Worm (Caenorhabditis elegans) whole organism, L4 larva: ENCODE data around the gene let-716.

Source experiments
- D1046.2 ChIP-seq: fragments of 200-800 bp; sonication (Bioruptor generic); IDR thresholded peaks from 2 replicates; pipeline ENCODE4 v1.3.6; 2022; ENCODE audit warnings: missing genetic modification characterization, missing compliant biosample characterization
- F26F4.8 ChIP-seq: fragments of 200-800 bp; sonication (Bioruptor generic); conservative IDR thresholded peaks from 2 replicates; pipeline ENCODE4 v1.3.6; 2022; ENCODE audit warnings: missing genetic modification characterization, missing compliant biosample characterization
- F37D6.2 ChIP-seq: sonication (generic microtip); optimal IDR thresholded peaks from 2 replicates; lab custom pipeline; 2016; ENCODE audit warnings: mild to moderate bottlenecking, missing genetic modification characterization, missing compliant biosample characterization
- T20F7.1 ChIP-seq: fragments of 200-800 bp; sonication (Bioruptor generic); optimal IDR thresholded peaks from 2 replicates; lab custom pipeline; 2018; ENCODE audit warnings: mild to moderate bottlenecking, missing genetic modification characterization, missing compliant biosample characterization
- T26A8.4 ChIP-seq: fragments of 200-800 bp; sonication (Bioruptor generic); IDR thresholded peaks from 2 replicates; pipeline ENCODE4 v1.3.6; 2022; ENCODE audit warnings: missing genetic modification characterization, missing compliant biosample characterization
- Y5F2A.4 ChIP-seq: fragments of 200-800 bp; sonication (Bioruptor generic); optimal IDR thresholded peaks from 2 replicates; lab custom pipeline; 2018; ENCODE audit warnings: mild to moderate bottlenecking, missing genetic modification characterization, missing compliant biosample characterization
- aha-1 ChIP-seq: fragments of 150-350 bp; peaks from one replicate; lab custom pipeline; 2014; ENCODE audit warnings: missing biosample characterization, missing genetic modification characterization
- ama-1 ChIP-seq: fragments of 150-350 bp; optimal IDR thresholded peaks from 2 replicates; lab custom pipeline; 2014; ENCODE audit warnings: inconsistent platforms, mixed read lengths
- arid-1 ChIP-seq: fragments of 200-800 bp; sonication (Bioruptor generic); conservative IDR thresholded peaks from 2 replicates; pipeline ENCODE4 v1.3.6; 2022; ENCODE audit warnings: missing genetic modification reagents, missing genetic modification characterization, missing compliant biosample characterization
- ceh-20 ChIP-seq: fragments of 200-800 bp; sonication (Bioruptor generic); IDR thresholded peaks from 2 replicates; pipeline ENCODE4 v1.3.6; 2022; ENCODE audit warnings: missing genetic modification reagents, missing genetic modification characterization, missing compliant biosample characterization
- ctbp-1 ChIP-seq: fragments of 200-800 bp; sonication (Bioruptor generic); IDR thresholded peaks from 2 replicates; pipeline ENCODE4 v1.3.6; 2022; ENCODE audit warnings: missing genetic modification reagents, missing genetic modification characterization, missing compliant biosample characterization
- daf-16 ChIP-seq, 3 experiments: sonication (generic microtip); optimal IDR thresholded peaks; 2 replicates each; lab custom pipeline; 2016 to 2017; ENCODE audit warnings: missing genetic modification characterization in 3 of 3, missing genetic modification reagents in 3 of 3, mild to moderate bottlenecking in 2 of 3, missing compliant biosample characterization in 2 of 3, missing biosample characterization in 1 of 3, moderate library complexity in 1 of 3
- daf-19 ChIP-seq: fragments of 200-800 bp; sonication (Bioruptor generic); conservative IDR thresholded peaks from 2 replicates; pipeline ENCODE4 v1.3.6; 2022; ENCODE audit warnings: missing genetic modification characterization, missing compliant biosample characterization
- dve-1 ChIP-seq: sonication (generic microtip); optimal IDR thresholded peaks from 2 replicates; lab custom pipeline; 2017; ENCODE audit warnings: antibody characterized with exemption, mild to moderate bottlenecking, missing genetic modification characterization, missing compliant biosample characterization; ENCODE audit not compliant: insufficient read depth
- egl-27 ChIP-seq: sonication (generic microtip); optimal IDR thresholded peaks from 3 replicates; lab custom pipeline; 2017; ENCODE audit warnings: missing biosample characterization, missing genetic modification reagents, missing genetic modification characterization
- egl-43 ChIP-seq: fragments of 200-800 bp; sonication (Bioruptor generic); IDR thresholded peaks from 2 replicates; pipeline ENCODE4 v1.3.6; 2022; ENCODE audit warnings: missing genetic modification reagents, missing genetic modification characterization, missing compliant biosample characterization
- hif-1 ChIP-seq, 2 experiments: sonication (generic microtip); optimal IDR thresholded peaks; 2 replicates each; lab custom pipeline; 2016 to 2017; ENCODE audit warnings: missing compliant biosample characterization in 2 of 2, missing genetic modification characterization in 2 of 2, missing genetic modification reagents in 2 of 2, missing genotype in 2 of 2, mild to moderate bottlenecking in 1 of 2
- hlh-30 ChIP-seq: sonication (generic microtip); optimal IDR thresholded peaks from 2 replicates; lab custom pipeline; 2017; ENCODE audit warnings: antibody characterized with exemption, mild to moderate bottlenecking, missing genetic modification characterization, missing compliant biosample characterization; ENCODE audit not compliant: insufficient read depth
- hmg-1.1 ChIP-seq: fragments of 200-800 bp; sonication (Bioruptor generic); IDR thresholded peaks from 2 replicates; pipeline ENCODE4 v1.3.6; 2022; ENCODE audit warnings: missing genetic modification reagents, missing genetic modification characterization, missing compliant biosample characterization
- jun-1 ChIP-seq: fragments of 150-350 bp; optimal IDR thresholded peaks from 2 replicates; lab custom pipeline; 2014; ENCODE audit warnings: missing biosample characterization, missing genetic modification reagents, missing genetic modification characterization
- lin-1 ChIP-seq: fragments of 200-800 bp; sonication (Bioruptor generic); IDR thresholded peaks from 2 replicates; pipeline ENCODE4 v1.3.6; 2022; ENCODE audit warnings: missing genetic modification reagents, missing genetic modification characterization, missing compliant biosample characterization
- lin-15B ChIP-seq: fragments of 150-350 bp; sonication (generic microtip); optimal IDR thresholded peaks from 3 replicates; lab custom pipeline; 2014; ENCODE audit warnings: missing biosample characterization, missing genetic modification characterization
- lin-29 ChIP-seq: fragments of 200-800 bp; sonication (Bioruptor generic); IDR thresholded peaks from 2 replicates; pipeline ENCODE4 v1.3.6; 2022; ENCODE audit warnings: missing genetic modification reagents, missing genetic modification characterization, missing compliant biosample characterization
- lin-38 ChIP-seq: fragments of 200-800 bp; sonication (Bioruptor generic); IDR thresholded peaks from 2 replicates; pipeline ENCODE4 v1.3.6; 2022; ENCODE audit warnings: missing genetic modification reagents, missing genetic modification characterization, missing compliant biosample characterization
- lsy-2 ChIP-seq, 2 experiments: fragments of 150-350 bp in 1 of 2; sonication (generic microtip) in 1 of 2; optimal IDR thresholded peaks; 2 replicates each; lab custom pipeline; 2014 to 2017; ENCODE audit warnings: missing biosample characterization in 2 of 2, missing genetic modification characterization in 2 of 2
- mdl-1 ChIP-seq, 2 experiments: fragments of 150-350 bp in 1 of 2; sonication (generic microtip) in 1 of 2; optimal IDR thresholded peaks; 2 replicates each; lab custom pipeline; 2014 to 2017; ENCODE audit warnings: missing biosample characterization in 2 of 2, missing genetic modification characterization in 2 of 2
- mdt-29 ChIP-seq: fragments of 200-800 bp; sonication (Bioruptor generic); IDR thresholded peaks from 2 replicates; pipeline ENCODE4 v1.3.6; 2022; ENCODE audit warnings: missing genetic modification reagents, missing genetic modification characterization, missing compliant biosample characterization
- mep-1 ChIP-seq: fragments of 150-350 bp; sonication (generic microtip); optimal IDR thresholded peaks from 3 replicates; lab custom pipeline; 2014; ENCODE audit warnings: missing biosample characterization, missing genetic modification characterization
- mes-2 ChIP-seq: sonication (generic microtip); optimal IDR thresholded peaks from 2 replicates; lab custom pipeline; 2016; ENCODE audit warnings: missing genotype, mild to moderate bottlenecking, missing genetic modification characterization, missing compliant biosample characterization; ENCODE audit not compliant: poor library complexity, severe bottlenecking
- mxl-2 ChIP-seq: fragments of 200-800 bp; sonication (Bioruptor generic); conservative IDR thresholded peaks from 2 replicates; pipeline ENCODE4 v1.3.6; 2022; ENCODE audit warnings: missing genetic modification reagents, missing genetic modification characterization, missing compliant biosample characterization
- nhr-102 ChIP-seq: sonication (generic microtip); optimal IDR thresholded peaks from 2 replicates; lab custom pipeline; 2016; ENCODE audit warnings: mild to moderate bottlenecking, missing genetic modification characterization, moderate library complexity, missing compliant biosample characterization
- nhr-41 ChIP-seq: fragments of 200-800 bp; sonication (Bioruptor generic); IDR thresholded peaks from 2 replicates; pipeline ENCODE4 v1.3.6; 2022; ENCODE audit warnings: missing genetic modification reagents, missing genetic modification characterization, missing compliant biosample characterization
- nhr-48 ChIP-seq: sonication (generic microtip); optimal IDR thresholded peaks from 2 replicates; lab custom pipeline; 2016; ENCODE audit warnings: mild to moderate bottlenecking, missing genetic modification characterization, missing compliant biosample characterization
- pha-4 ChIP-seq, 2 experiments: fragments of 150-350 bp in 1 of 2; fragments of 200-800 bp in 1 of 2; sonication (Bioruptor generic) in 1 of 2; IDR thresholded peaks in 1 of 2; optimal IDR thresholded peaks in 1 of 2; 2 replicates each; pipeline versions ENCODE4 v1.3.6 to Lab custom; 2014 to 2022; ENCODE audit warnings: missing genetic modification characterization in 2 of 2, missing genetic modification reagents in 2 of 2, missing biosample characterization in 1 of 2, missing compliant biosample characterization in 1 of 2
- php-3 ChIP-seq: fragments of 200-800 bp; sonication (Bioruptor generic); IDR thresholded peaks from 2 replicates; pipeline ENCODE4 v1.3.6; 2022; ENCODE audit warnings: missing genetic modification reagents, missing genetic modification characterization, missing compliant biosample characterization
- saeg-2 ChIP-seq: fragments of 200-800 bp; sonication (Bioruptor generic); IDR thresholded peaks from 2 replicates; pipeline ENCODE4 v1.3.6; 2022; ENCODE audit warnings: missing genetic modification reagents, missing genetic modification characterization, missing compliant biosample characterization
- snpc-4 ChIP-seq: fragments of 150-350 bp; optimal IDR thresholded peaks from 2 replicates; lab custom pipeline; 2014; ENCODE audit warnings: missing biosample characterization, missing genetic modification characterization
- spr-3 ChIP-seq: fragments of 200-800 bp; sonication (Bioruptor generic); optimal IDR thresholded peaks from 2 replicates; lab custom pipeline; 2018; ENCODE audit warnings: mild to moderate bottlenecking, missing genetic modification characterization, missing compliant biosample characterization
- tra-1 ChIP-seq: fragments of 200-800 bp; sonication (Bioruptor generic); IDR thresholded peaks from 2 replicates; pipeline ENCODE4 v1.3.6; 2022; ENCODE audit warnings: missing genetic modification reagents, missing genetic modification characterization, missing compliant biosample characterization
- unc-130 ChIP-seq: sonication (generic microtip); optimal IDR thresholded peaks from 2 replicates; lab custom pipeline; 2016; ENCODE audit warnings: missing genetic modification reagents, missing genetic modification characterization, missing compliant biosample characterization
- unc-62 ChIP-seq, 3 experiments: fragments of 150-350 bp in 1 of 3; sonication (generic microtip); optimal IDR thresholded peaks in 2 of 3; peaks in 1 of 3; 1 replicate in 1 of 3; 2 replicates in 2 of 3; lab custom pipeline; 2014 to 2017; ENCODE audit warnings: missing biosample characterization in 3 of 3, missing genetic modification characterization in 3 of 3, missing genetic modification reagents in 3 of 3, missing genotype in 1 of 3
- ztf-11 ChIP-seq: fragments of 150-350 bp; optimal IDR thresholded peaks from 2 replicates; lab custom pipeline; 2014; ENCODE audit warnings: missing biosample characterization, missing genetic modification characterization
- ztf-7 ChIP-seq: fragments of 150-350 bp; optimal IDR thresholded peaks from 2 replicates; lab custom pipeline; 2014; ENCODE audit warnings: missing biosample characterization, missing genetic modification characterization

The let-716 gene

DNA sequence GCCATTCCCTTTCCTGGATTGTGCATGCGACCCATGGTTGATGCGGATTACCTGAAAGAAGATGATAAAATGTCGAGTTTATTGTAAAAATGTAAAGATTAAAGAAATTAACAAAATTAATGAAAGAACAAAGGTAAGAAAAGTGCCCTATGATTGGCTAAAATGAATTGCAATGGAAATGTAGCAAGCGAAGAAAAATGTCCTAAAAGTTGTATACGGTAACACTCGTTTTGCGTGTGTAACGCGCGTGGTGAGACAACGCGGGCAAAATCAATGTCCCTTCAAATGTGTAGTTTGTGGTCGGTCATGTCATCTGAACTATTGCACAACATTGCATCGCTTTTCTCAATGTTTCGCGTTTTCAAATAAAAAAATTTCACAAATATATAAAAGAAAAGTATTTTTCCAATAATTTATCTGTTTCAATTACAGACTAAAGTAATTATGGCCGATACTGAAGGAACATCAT lies 8.4 kb upstream of the let-716 start, which contains the start of the genes rps-13 and nfx-1 (continued):
- TF ChIP-seq mdt-29 (GFP tag; lab: Robert Waterston, UW) (no peak), php-3 (no peak)
- TF ChIP-seq, all 104 proteins: peak for 35

- TF ChIP-seq lin-15B (no peak), nhr-48 (tag; lab: Kevin White, UChicago) (peak; percentile 3), lin-29 (GFP tag; lab: Robert Waterston, UW) (no peak), mdt-29 (GFP tag; lab: Robert Waterston, UW) (no peak), unc-130 (GFP tag; lab: Kevin White, UChicago) (no peak), jun-1 (tag; lab: Kevin White, UChicago) (no peak), unc-62 (GFP tag; optimal IDR thresholded peaks at IDR 0.05 in 1 of 2; lab: Kevin White, UChicago) (peak in 1 of 2 experiments; percentile 71), unc-62 (tag; optimal IDR thresholded peaks at IDR 0.05; lab: Kevin White, UChicago) (no peak), lin-38 (GFP tag; lab: Robert Waterston, UW) (peak; percentile 66), hmg-1.1 (GFP tag; lab: Robert Waterston, UW) (peak; percentile 54), dve-1 (tag; lab: Kevin White, UChicago) (peak; percentile 4), T20F7.1 (GFP tag; lab: Kevin White, UChicago) (no peak), ceh-20 (GFP tag; lab: Robert Waterston, UW) (no peak), daf-16 (GFP tag; optimal IDR thresholded peaks at IDR 0.05; lab: Kevin White, UChicago) (no peak), daf-16 (tag; optimal IDR thresholded peaks at IDR 0.05; lab: Kevin White, UChicago) (peak; percentile 15), mdl-1 (tag; optimal IDR thresholded peaks at IDR 0.05; lab: Kevin White, UChicago) (peak in 1 of 2 experiments; percentile 26), ztf-7 (no peak), arid-1 (GFP tag; lab: Robert Waterston, UW) (0 out of 2 replicates have a peak, but pooled peaks have one; percentile 33), saeg-2 (no peak), snpc-4 (tag; lab: Kevin White, UChicago) (no peak), egl-43 (GFP tag; lab: Robert Waterston, UW) (no peak), mes-2 (tag; lab: Kevin White, UChicago) (peak; percentile 72), ama-1 (lab: Kevin White, UChicago) (peak; percentile 32), hif-1 (tag; optimal IDR thresholded peaks at IDR 0.05; lab: Kevin White, UChicago) (no peak), D1046.2 (no peak), T26A8.4 (GFP tag; lab: Robert Waterston, UW) (0 out of 2 replicates have a peak, but pooled peaks have one; percentile 31), ctbp-1 (GFP tag; lab: Robert Waterston, UW) (no peak), F37D6.2 (tag; lab: Kevin White, UChicago) (no peak), tra-1 (GFP tag; lab: Robert Waterston, UW) (no peak), mep-1 (tag; lab: Kevin White, UChicago) (peak; percentile 22), nhr-102 (tag; lab: Kevin White, UChicago) (no peak), F26F4.8 (GFP tag; lab: Robert Waterston, UW) (no peak), egl-27 (no peak), lin-1 (GFP tag; lab: Robert Waterston, UW) (no peak), nhr-41 (GFP tag; lab: Robert Waterston, UW) (no peak), daf-19 (GFP tag; lab: Robert Waterston, UW) (0 out of 2 replicates have a peak, but pooled peaks have one; percentile 23), hlh-30 (tag; lab: Kevin White, UChicago) (peak; percentile 75), lsy-2 (tag; optimal IDR thresholded peaks at IDR 0.05; lab: Kevin White, UChicago) (peak in 1 of 2 experiments; percentile 72), spr-3 (GFP tag; lab: Kevin White, UChicago) (no peak), mxl-2 (GFP tag; lab: Robert Waterston, UW) (no peak), aha-1 (peak; percentile 1), pha-4 (GFP tag; IDR thresholded peaks at IDR 0.05; lab: Robert Waterston, UW) (no peak; the same call in 1 of the 2 replicates), pha-4 (tag; optimal IDR thresholded peaks at IDR 0.05; lab: Kevin White, UChicago) (no peak), ztf-11 (no peak), Y5F2A.4 (GFP tag; lab: Kevin White, UChicago) (no peak)
Measured at ce11 chrIII:6379129-6379528, 4.2 kb upstream of the let-716 start, which contains the start of gene C16A3.6. TSS of gene C16A3.6 (plus strand) at chrIII:6379212.
